Fruit fly (Drosophila melanogaster) whole organism, embryonic: ENCODE results near the gene CG8907.
A peak's percentile ranks its signal among the peaks of the same experiment; 100 is the strongest.

Experiments used
- Antp ChIP-seq: fragments of 200-800 bp; sonication (Bioruptor generic); optimal IDR thresholded peaks from 3 replicates; lab custom pipeline; 2016; ENCODE audit warnings: missing biosample characterization, missing genetic modification characterization
- CG10147 ChIP-seq: fragments of 200-800 bp; sonication (Bioruptor generic); optimal IDR thresholded peaks from 2 replicates; lab custom pipeline; 2019; ENCODE audit warnings: missing biosample characterization, mild to moderate bottlenecking, missing genetic modification characterization, moderate library complexity
- CG11093 ChIP-seq: fragments of 200-800 bp; sonication (Bioruptor generic); IDR thresholded peaks from 3 replicates; pipeline ENCODE4 v1.3.6; 2022; ENCODE audit warnings: missing biosample characterization, missing genetic modification characterization
- CG11456 ChIP-seq: fragments of 200-800 bp; sonication (Bioruptor generic); IDR thresholded peaks from 3 replicates; pipeline ENCODE4 v1.3.6; 2022; ENCODE audit warnings: missing biosample characterization, missing genetic modification characterization
- CG12219 ChIP-seq: fragments of 200-800 bp; sonication (Bioruptor generic); optimal IDR thresholded peaks from 3 replicates; lab custom pipeline; 2018; ENCODE audit warnings: missing biosample characterization, mild to moderate bottlenecking, missing genetic modification characterization
- CG12769 ChIP-seq: fragments of 200-800 bp; sonication (Bioruptor generic); optimal IDR thresholded peaks from 2 replicates; lab custom pipeline; 2019; ENCODE audit warnings: missing biosample characterization, mild to moderate bottlenecking, missing genetic modification characterization, moderate library complexity
- CG13123 ChIP-seq: fragments of 200-800 bp; sonication (Bioruptor generic); optimal IDR thresholded peaks from 2 replicates; lab custom pipeline; 2016; ENCODE audit warnings: missing biosample characterization, missing genetic modification characterization
- CG13775 ChIP-seq: fragments of 200-800 bp; sonication (Bioruptor generic); optimal IDR thresholded peaks from 3 replicates; lab custom pipeline; 2017; ENCODE audit warnings: missing biosample characterization, mild to moderate bottlenecking, missing genetic modification characterization
- CG13894 ChIP-seq: fragments of 200-800 bp; sonication (Bioruptor generic); optimal IDR thresholded peaks from 3 replicates; lab custom pipeline; 2018; ENCODE audit warnings: missing biosample characterization, mild to moderate bottlenecking, missing genetic modification characterization, moderate library complexity
- CG16779 ChIP-seq: fragments of 200-800 bp; sonication (Bioruptor generic); IDR thresholded peaks from 2 replicates; pipeline ENCODE4 v1.3.6; 2022; ENCODE audit warnings: missing biosample characterization, missing genetic modification characterization
- CG2116 ChIP-seq: fragments of 200-800 bp; sonication (Bioruptor generic); optimal IDR thresholded peaks from 3 replicates; lab custom pipeline; 2018; ENCODE audit warnings: missing biosample characterization, mild to moderate bottlenecking, missing genetic modification characterization
- CG33213 ChIP-seq: fragments of 200-800 bp; sonication (Bioruptor generic); optimal IDR thresholded peaks from 3 replicates; lab custom pipeline; 2016; ENCODE audit warnings: missing biosample characterization, missing genetic modification characterization
- CG33557 ChIP-seq: fragments of 200-800 bp; sonication (Bioruptor generic); optimal IDR thresholded peaks from 2 replicates; lab custom pipeline; 2019; ENCODE audit warnings: missing biosample characterization, mild to moderate bottlenecking, missing genetic modification characterization, moderate library complexity
- CG4854 ChIP-seq: fragments of 200-800 bp; sonication (Bioruptor generic); optimal IDR thresholded peaks from 2 replicates; lab custom pipeline; 2016; ENCODE audit warnings: missing biosample characterization, missing genetic modification characterization, inconsistent platforms
- CG6254 ChIP-seq: fragments of 200-800 bp; sonication (Bioruptor generic); optimal IDR thresholded peaks from 3 replicates; lab custom pipeline; 2017; ENCODE audit warnings: mild to moderate bottlenecking, missing biosample characterization, missing genetic modification reagents, missing genetic modification characterization
- CG6689 ChIP-seq: fragments of 200-800 bp; sonication (Bioruptor generic); IDR thresholded peaks from 2 replicates; pipeline ENCODE4 v1.3.6; 2022; ENCODE audit warnings: missing biosample characterization, missing genetic modification characterization
- CG6765 ChIP-seq: fragments of 200-800 bp; sonication (Bioruptor generic); optimal IDR thresholded peaks from 3 replicates; lab custom pipeline; 2017; ENCODE audit warnings: missing biosample characterization, mild to moderate bottlenecking, missing genetic modification characterization
- CG6854 ChIP-seq: fragments of 200-800 bp; sonication (Bioruptor generic); optimal IDR thresholded peaks from 3 replicates; lab custom pipeline; 2017; ENCODE audit warnings: missing biosample characterization, mild to moderate bottlenecking, missing genetic modification characterization
- CG7357 ChIP-seq: fragments of 200-800 bp; sonication (Bioruptor generic); IDR thresholded peaks from 3 replicates; pipeline ENCODE4 v1.3.6; 2022; ENCODE audit warnings: missing biosample characterization, missing genetic modification characterization
- CG7928 ChIP-seq: fragments of 200-800 bp; sonication (Bioruptor generic); optimal IDR thresholded peaks from 2 replicates; lab custom pipeline; 2017; ENCODE audit warnings: missing biosample characterization, mild to moderate bottlenecking, missing genetic modification characterization
- CG8359 ChIP-seq: fragments of 200-800 bp; sonication (Bioruptor generic); optimal IDR thresholded peaks from 2 replicates; lab custom pipeline; 2017; ENCODE audit warnings: missing biosample characterization, mild to moderate bottlenecking, missing genetic modification characterization, borderline replicate concordance
- CG9727 ChIP-seq: fragments of 200-800 bp; sonication (Bioruptor generic); optimal IDR thresholded peaks from 3 replicates; lab custom pipeline; 2017; ENCODE audit warnings: missing biosample characterization, mild to moderate bottlenecking, missing genetic modification characterization
- CTCF ChIP-seq: fragments of 200-800 bp; sonication (Bioruptor generic); optimal IDR thresholded peaks from 2 replicates; lab custom pipeline; 2017; ENCODE audit warnings: missing biosample characterization, mild to moderate bottlenecking, missing genetic modification characterization, moderate library complexity
- Dek ChIP-seq: fragments of 200-800 bp; sonication (Bioruptor generic); optimal IDR thresholded peaks from 3 replicates; lab custom pipeline; 2019; ENCODE audit warnings: missing biosample characterization, mild to moderate bottlenecking, missing genetic modification characterization, moderate library complexity
- HLH54F ChIP-seq: fragments of 200-800 bp; sonication (Bioruptor generic); optimal IDR thresholded peaks from 3 replicates; lab custom pipeline; 2016; ENCODE audit warnings: missing biosample characterization, missing genetic modification characterization
- Hand ChIP-seq: fragments of 200-800 bp; sonication (Bioruptor generic); optimal IDR thresholded peaks from 2 replicates; lab custom pipeline; 2017; ENCODE audit warnings: mild to moderate bottlenecking, missing biosample characterization, missing genetic modification reagents, missing genetic modification characterization
- HmgZ ChIP-seq: fragments of 200-800 bp; sonication (Bioruptor generic); optimal IDR thresholded peaks from 2 replicates; lab custom pipeline; 2018; ENCODE audit warnings: missing biosample characterization, mild to moderate bottlenecking, missing genetic modification characterization
- Hmx ChIP-seq: fragments of 200-800 bp; sonication (Bioruptor generic); optimal IDR thresholded peaks from 2 replicates; lab custom pipeline; 2016; ENCODE audit warnings: missing biosample characterization, missing genetic modification characterization
- Hsf ChIP-seq: fragments of 200-800 bp; sonication (Bioruptor generic); optimal IDR thresholded peaks from 3 replicates; lab custom pipeline; 2016; ENCODE audit warnings: missing biosample characterization, missing genetic modification characterization
- Max ChIP-seq: fragments of 200-800 bp; sonication (Bioruptor generic); optimal IDR thresholded peaks from 2 replicates; lab custom pipeline; 2016; ENCODE audit warnings: missing biosample characterization, mild to moderate bottlenecking, missing genetic modification characterization
- Optix ChIP-seq: fragments of 200-800 bp; sonication (Bioruptor generic); IDR thresholded peaks from 3 replicates; pipeline ENCODE4 v1.3.6; 2022; ENCODE audit warnings: missing biosample characterization, missing genetic modification characterization
- Side ChIP-seq: fragments of 200-800 bp; sonication (Bioruptor generic); optimal IDR thresholded peaks from 2 replicates; lab custom pipeline; 2016; ENCODE audit warnings: missing biosample characterization, missing genetic modification characterization
- Sox102F ChIP-seq: fragments of 200-800 bp; sonication (Bioruptor generic); optimal IDR thresholded peaks from 2 replicates; lab custom pipeline; 2018; ENCODE audit warnings: missing biosample characterization, mild to moderate bottlenecking, missing genetic modification characterization, moderate library complexity
- YL-1 ChIP-seq: fragments of 200-800 bp; sonication (Bioruptor generic); optimal IDR thresholded peaks from 3 replicates; lab custom pipeline; 2017; ENCODE audit warnings: missing biosample characterization, mild to moderate bottlenecking, missing genetic modification characterization
- al ChIP-seq: fragments of 200-800 bp; sonication (Bioruptor generic); IDR thresholded peaks from 2 replicates; pipeline ENCODE4 v1.3.6; 2022; ENCODE audit warnings: missing biosample characterization, missing genetic modification characterization
- bbx ChIP-seq: fragments of 200-800 bp; sonication (Bioruptor generic); IDR thresholded peaks from 2 replicates; pipeline ENCODE4 v1.3.6; 2022; ENCODE audit warnings: missing biosample characterization, missing genetic modification characterization; ENCODE audit not compliant: partially characterized antibody
- chm ChIP-seq: fragments of 200-800 bp; sonication (Bioruptor generic); IDR thresholded peaks from 2 replicates; pipeline ENCODE4 v1.3.6; 2022; ENCODE audit warnings: missing biosample characterization, missing genetic modification characterization
- esg ChIP-seq: fragments of 200-800 bp; sonication (Bioruptor generic); conservative IDR thresholded peaks from 2 replicates; pipeline ENCODE4 v1.3.6; 2022; ENCODE audit warnings: missing biosample characterization, missing genetic modification characterization
- exex ChIP-seq: fragments of 200-800 bp; sonication (Bioruptor generic); optimal IDR thresholded peaks from 4 replicates; lab custom pipeline; 2018; ENCODE audit warnings: missing biosample characterization, mild to moderate bottlenecking, missing genetic modification characterization, moderate library complexity
- gcm ChIP-seq: fragments of 200-800 bp; sonication (Bioruptor generic); optimal IDR thresholded peaks from 2 replicates; lab custom pipeline; 2019; ENCODE audit warnings: missing biosample characterization, mild to moderate bottlenecking, missing genetic modification characterization, moderate library complexity
- gt ChIP-seq: fragments of 200-800 bp; sonication (Bioruptor generic); IDR thresholded peaks from 2 replicates; pipeline ENCODE4 v1.3.6; 2022; ENCODE audit warnings: missing biosample characterization, missing genetic modification characterization
- insv ChIP-seq, 2 experiments: fragments of 200-800 bp; sonication (Bioruptor generic); optimal IDR thresholded peaks; 3 replicates each; lab custom pipeline; 2016 to 2018; ENCODE audit warnings: missing biosample characterization in 2 of 2, missing genetic modification characterization in 2 of 2
- jing ChIP-seq: fragments of 200-800 bp; sonication (Bioruptor generic); optimal IDR thresholded peaks from 2 replicates; lab custom pipeline; 2018; ENCODE audit warnings: missing biosample characterization, mild to moderate bottlenecking, missing genetic modification characterization
- jumu ChIP-seq: fragments of 200-800 bp; sonication (Bioruptor generic); optimal IDR thresholded peaks from 3 replicates; lab custom pipeline; 2016; ENCODE audit warnings: missing biosample characterization, missing genetic modification characterization
- nau ChIP-seq: fragments of 200-800 bp; sonication (Bioruptor generic); optimal IDR thresholded peaks from 3 replicates; lab custom pipeline; 2017; ENCODE audit warnings: missing biosample characterization, mild to moderate bottlenecking, missing genetic modification characterization, missing genetic modification reagents
- nerfin-1 ChIP-seq: fragments of 200-800 bp; sonication (Bioruptor generic); optimal IDR thresholded peaks from 3 replicates; lab custom pipeline; 2019; ENCODE audit warnings: missing biosample characterization, mild to moderate bottlenecking, missing genetic modification characterization, moderate library complexity
- schlank ChIP-seq: fragments of 200-800 bp; sonication (Bioruptor generic); optimal IDR thresholded peaks from 2 replicates; lab custom pipeline; 2018; ENCODE audit warnings: missing biosample characterization, mild to moderate bottlenecking, missing genetic modification characterization
- slp2 ChIP-seq: fragments of 200-800 bp; sonication (Bioruptor generic); optimal IDR thresholded peaks from 2 replicates; lab custom pipeline; 2016; ENCODE audit warnings: missing biosample characterization, missing genetic modification characterization
- zen2 ChIP-seq: fragments of 200-800 bp; sonication (Bioruptor generic); IDR thresholded peaks from 3 replicates; pipeline ENCODE4 v1.3.6; 2022; ENCODE audit warnings: missing biosample characterization, missing genetic modification characterization; ENCODE audit not compliant: partially characterized antibody
- zfh1 ChIP-seq: fragments of 200-800 bp; sonication (Bioruptor generic); IDR thresholded peaks from 3 replicates; pipeline ENCODE4 v1.3.6; 2022; ENCODE audit warnings: missing biosample characterization, missing genetic modification characterization

The CG8907 gene

dm6 chr3R:17042838-17043569 lies 34.9 kb downstream of the CG8907 start, which contains the start of the genes bdwf and Patr-1 (continued):
- TF ChIP-seq CG6254 (GFP tag; lab: Kevin White, UChicago) (no peak), CG9727 (peak; percentile 53), zfh1 (GFP tag; lab: Robert Waterston, UW) (no peak), HmgZ (tag; lab: Kevin White, UChicago) (no peak), CG6689 (GFP tag; lab: Robert Waterston, UW) (no peak), CG2116 (GFP tag; lab: Kevin White, UChicago) (peak; percentile 78), chm (no peak), CG6765 (GFP tag; lab: Kevin White, UChicago) (no peak), CG33557 (GFP tag; lab: Kevin White, UChicago) (no peak), YL-1 (GFP tag; lab: Kevin White, UChicago) (peak; percentile 48), nerfin-1 (tag; lab: Kevin White, UChicago) (peak; percentile 9), Hsf (GFP tag; lab: Kevin White, UChicago) (no peak), slp2 (GFP tag; lab: Kevin White, UChicago) (peak; percentile 10), gcm (GFP tag; lab: Kevin White, UChicago) (peak; percentile 4), Sox102F (GFP tag; lab: Kevin White, UChicago) (no peak), gt (GFP tag; lab: Robert Waterston, UW) (no peak), CG16779 (GFP tag; lab: Robert Waterston, UW) (no peak), CG13775 (peak; percentile 42), CG13123 (GFP tag; lab: Kevin White, UChicago) (no peak), zen2 (GFP tag; lab: Robert Waterston, UW) (peak; percentile 81; the same call in 2 of the 3 replicates), CG7357 (GFP tag; lab: Robert Waterston, UW) (no peak), CTCF (peak; percentile 24), schlank (tag; lab: Kevin White, UChicago) (no peak), bbx (GFP tag; lab: Robert Waterston, UW) (peak; percentile 89), CG33213 (no peak), Hmx (no peak), esg (GFP tag; lab: Robert Waterston, UW) (no peak), CG12769 (tag; lab: Kevin White, UChicago) (no peak), CG11456 (0 out of 3 replicates have a peak, but pooled peaks have one; percentile 36), CG4854 (GFP tag; lab: Kevin White, UChicago) (no peak), HLH54F (GFP tag; lab: Kevin White, UChicago) (peak; percentile 53), Side (GFP tag; lab: Kevin White, UChicago) (no peak), CG7928 (GFP tag; lab: Kevin White, UChicago) (no peak), jumu (GFP tag; lab: Kevin White, UChicago) (no peak), CG8359 (GFP tag; lab: Kevin White, UChicago) (no peak), Optix (no peak), exex (tag; lab: Kevin White, UChicago) (peak; percentile 50), al (GFP tag; lab: Robert Waterston, UW) (no peak; the same call in 1 of the 2 replicates), CG6854 (GFP tag; lab: Kevin White, UChicago) (no peak), Antp (no peak), nau (no peak), Hand (GFP tag; lab: Kevin White, UChicago) (no peak), CG12219 (GFP tag; lab: Kevin White, UChicago) (no peak), jing (GFP tag; lab: Kevin White, UChicago) (no peak), CG13894 (tag; lab: Kevin White, UChicago) (no peak), CG11093 (GFP tag; lab: Robert Waterston, UW) (no peak), Max (GFP tag; lab: Kevin White, UChicago) (no peak), Dek (tag; lab: Kevin White, UChicago) (peak; percentile 36), insv (GFP tag; optimal IDR thresholded peaks at IDR 0.05; lab: Kevin White, UChicago) (no peak), CG10147 (no peak)
